Fruit fly (Drosophila melanogaster) whole organism, embryonic: ENCODE results near the gene Scox.

Experiments used
- Abd-B ChIP-seq: fragments of 200-800 bp; sonication (Bioruptor generic); optimal IDR thresholded peaks from 2 replicates; lab custom pipeline; 2018; ENCODE audit warnings: missing biosample characterization, mild to moderate bottlenecking, missing genetic modification characterization, moderate library complexity
- Adf1 ChIP-seq: fragments of 200-800 bp; sonication (Bioruptor generic); IDR thresholded peaks from 2 replicates; pipeline ENCODE4 v1.3.6; 2022; ENCODE audit warnings: missing biosample characterization, missing genetic modification characterization
- Awh ChIP-seq: fragments of 200-800 bp; sonication (Bioruptor generic); IDR thresholded peaks from 2 replicates; pipeline ENCODE4, ENCODE4 v1.3.6; 2022; ENCODE audit warnings: missing biosample characterization, missing genetic modification characterization
- Bdp1 ChIP-seq: fragments of 200-800 bp; sonication (Bioruptor generic); optimal IDR thresholded peaks from 3 replicates; lab custom pipeline; 2016; ENCODE audit warnings: missing biosample characterization, missing genetic modification characterization
- CG12769 ChIP-seq: fragments of 200-800 bp; sonication (Bioruptor generic); optimal IDR thresholded peaks from 2 replicates; lab custom pipeline; 2019; ENCODE audit warnings: missing biosample characterization, mild to moderate bottlenecking, missing genetic modification characterization, moderate library complexity
- CG14441 ChIP-seq: fragments of 200-800 bp; sonication (Bioruptor generic); IDR thresholded peaks from 2 replicates; pipeline ENCODE4 v1.3.6; 2022; ENCODE audit warnings: missing biosample characterization, missing genetic modification characterization
- CG14667 ChIP-seq: fragments of 200-800 bp; sonication (Bioruptor generic); IDR thresholded peaks from 2 replicates; pipeline ENCODE4 v1.3.6; 2022; ENCODE audit warnings: missing biosample characterization, missing genetic modification characterization
- CG15011 ChIP-seq: fragments of 200-800 bp; sonication (Bioruptor generic); optimal IDR thresholded peaks from 3 replicates; lab custom pipeline; 2018; ENCODE audit warnings: missing biosample characterization, mild to moderate bottlenecking, missing genetic modification characterization
- CG15514 ChIP-seq: fragments of 200-800 bp; sonication (Bioruptor generic); optimal IDR thresholded peaks from 3 replicates; lab custom pipeline; 2017; ENCODE audit warnings: missing biosample characterization, missing genetic modification characterization, mild to moderate bottlenecking, moderate library complexity, missing genetic modification reagents
- CG15601 ChIP-seq: fragments of 200-800 bp; sonication (Bioruptor generic); optimal IDR thresholded peaks from 3 replicates; lab custom pipeline; 2019; ENCODE audit warnings: missing biosample characterization, mild to moderate bottlenecking, missing genetic modification characterization, moderate library complexity
- CG1602 ChIP-seq: fragments of 200-800 bp; sonication (Bioruptor generic); optimal IDR thresholded peaks from 3 replicates; lab custom pipeline; 2016; ENCODE audit warnings: missing biosample characterization, missing genetic modification characterization
- CG17912 ChIP-seq: fragments of 200-800 bp; sonication (Bioruptor generic); optimal IDR thresholded peaks from 2 replicates; lab custom pipeline; 2018; ENCODE audit warnings: missing biosample characterization, mild to moderate bottlenecking, missing genetic modification characterization
- CG18476 ChIP-seq: fragments of 200-800 bp; sonication (Bioruptor generic); optimal IDR thresholded peaks from 2 replicates; lab custom pipeline; 2016; ENCODE audit warnings: missing biosample characterization, mild to moderate bottlenecking, missing genetic modification characterization
- CG34422 ChIP-seq: fragments of 200-800 bp; sonication (Bioruptor generic); IDR thresholded peaks from 3 replicates; pipeline ENCODE4 v1.3.6; 2022; ENCODE audit warnings: missing biosample characterization, missing genetic modification characterization
- CG4820 ChIP-seq: fragments of 200-800 bp; sonication (Bioruptor generic); optimal IDR thresholded peaks from 3 replicates; lab custom pipeline; 2016; ENCODE audit warnings: missing biosample characterization, missing genetic modification characterization
- CG4854 ChIP-seq: fragments of 200-800 bp; sonication (Bioruptor generic); optimal IDR thresholded peaks from 2 replicates; lab custom pipeline; 2016; ENCODE audit warnings: missing biosample characterization, missing genetic modification characterization, inconsistent platforms
- CG5245 ChIP-seq: fragments of 200-800 bp; sonication (Bioruptor generic); optimal IDR thresholded peaks from 3 replicates; lab custom pipeline; 2016; ENCODE audit warnings: missing biosample characterization, missing genetic modification characterization
- CG5953 ChIP-seq: fragments of 200-800 bp; sonication (Bioruptor generic); IDR thresholded peaks from 2 replicates; pipeline ENCODE4 v1.3.6; 2022; ENCODE audit warnings: missing biosample characterization, missing genetic modification characterization
- CG6175 ChIP-seq: fragments of 200-800 bp; sonication (Bioruptor generic); IDR thresholded peaks from 3 replicates; pipeline ENCODE4 v1.3.6; 2022; ENCODE audit warnings: missing biosample characterization, missing genetic modification characterization
- CG6654 ChIP-seq: fragments of 200-800 bp; sonication (Bioruptor generic); optimal IDR thresholded peaks from 2 replicates; lab custom pipeline; 2017; ENCODE audit warnings: missing biosample characterization, mild to moderate bottlenecking, missing genetic modification characterization
- CG6791 ChIP-seq: fragments of 200-800 bp; sonication (Bioruptor generic); IDR thresholded peaks from 3 replicates; pipeline ENCODE4 v1.3.6; 2022; ENCODE audit warnings: missing biosample characterization, missing genetic modification characterization; ENCODE audit not compliant: partially characterized antibody
- CG7786 ChIP-seq: fragments of 200-800 bp; sonication (Bioruptor generic); optimal IDR thresholded peaks from 2 replicates; lab custom pipeline; 2016; ENCODE audit warnings: missing biosample characterization, missing genetic modification characterization
- CG8281 ChIP-seq: fragments of 200-800 bp; sonication (Bioruptor generic); optimal IDR thresholded peaks from 2 replicates; lab custom pipeline; 2018; ENCODE audit warnings: missing biosample characterization, mild to moderate bottlenecking, missing genetic modification characterization, moderate library complexity
- CG8478 ChIP-seq: fragments of >200 bp; optimal IDR thresholded peaks from 2 replicates; lab custom pipeline; 2018
- CG9215 ChIP-seq: fragments of 200-800 bp; sonication (Bioruptor generic); IDR thresholded peaks from 2 replicates; pipeline ENCODE4 v1.3.6; 2022; ENCODE audit warnings: missing biosample characterization, missing genetic modification characterization
- CG9817 ChIP-seq: fragments of 200-800 bp; sonication (Bioruptor generic); optimal IDR thresholded peaks from 2 replicates; lab custom pipeline; 2018; ENCODE audit warnings: missing biosample characterization, mild to moderate bottlenecking, missing genetic modification characterization, moderate library complexity
- D19A ChIP-seq: fragments of 200-800 bp; optimal IDR thresholded peaks from 3 replicates; lab custom pipeline; 2019; ENCODE audit warnings: missing biosample characterization, mild to moderate bottlenecking, missing genetic modification characterization, moderate library complexity
- Elba2 ChIP-seq: fragments of 200-800 bp; sonication (Bioruptor generic); optimal IDR thresholded peaks from 3 replicates; lab custom pipeline; 2016; ENCODE audit warnings: missing biosample characterization, missing genetic modification characterization
- Vsx1 ChIP-seq: fragments of 200-800 bp; sonication (Bioruptor generic); optimal IDR thresholded peaks from 2 replicates; lab custom pipeline; 2017; ENCODE audit warnings: missing biosample characterization, mild to moderate bottlenecking, missing genetic modification characterization, missing genetic modification reagents
- ato ChIP-seq: fragments of 200-800 bp; sonication (Bioruptor generic); IDR thresholded peaks from 2 replicates; pipeline ENCODE4 v1.3.6; 2022; ENCODE audit warnings: missing biosample characterization, missing genetic modification characterization; ENCODE audit not compliant: partially characterized antibody
- bigmax ChIP-seq: fragments of 200-800 bp; sonication (Bioruptor generic); optimal IDR thresholded peaks from 2 replicates; lab custom pipeline; 2018; ENCODE audit warnings: missing biosample characterization, mild to moderate bottlenecking, missing genetic modification characterization
- cato ChIP-seq: fragments of 200-800 bp; sonication (Bioruptor generic); optimal IDR thresholded peaks from 2 replicates; lab custom pipeline; 2016; ENCODE audit warnings: missing biosample characterization, missing genetic modification characterization, borderline replicate concordance
- dmrt99B ChIP-seq: fragments of 200-800 bp; sonication (Bioruptor generic); optimal IDR thresholded peaks from 2 replicates; lab custom pipeline; 2018; ENCODE audit warnings: missing biosample characterization, mild to moderate bottlenecking, missing genetic modification characterization, moderate library complexity
- dpn ChIP-seq, 2 experiments: fragments of 200-800 bp; sonication (Bioruptor generic); optimal IDR thresholded peaks; 3 replicates each; lab custom pipeline; 2016; ENCODE audit warnings: missing biosample characterization in 2 of 2, missing genetic modification characterization in 2 of 2
- esg ChIP-seq: fragments of 200-800 bp; sonication (Bioruptor generic); conservative IDR thresholded peaks from 2 replicates; pipeline ENCODE4 v1.3.6; 2022; ENCODE audit warnings: missing biosample characterization, missing genetic modification characterization
- fd96Cb ChIP-seq: fragments of 200-800 bp; sonication (Bioruptor generic); optimal IDR thresholded peaks from 2 replicates; lab custom pipeline; 2018; ENCODE audit warnings: missing biosample characterization, mild to moderate bottlenecking, missing genetic modification characterization, moderate library complexity
- fu2 ChIP-seq: fragments of 200-800 bp; sonication (Bioruptor generic); optimal IDR thresholded peaks from 2 replicates; lab custom pipeline; 2016; ENCODE audit warnings: missing biosample characterization, missing genetic modification characterization
- grn ChIP-seq: fragments of 200-800 bp; sonication (Bioruptor generic); optimal IDR thresholded peaks from 3 replicates; lab custom pipeline; 2017; ENCODE audit warnings: missing biosample characterization, missing genetic modification characterization
- gsb ChIP-seq: fragments of 200-800 bp; sonication (Bioruptor generic); IDR thresholded peaks from 2 replicates; pipeline ENCODE4 v1.3.6; 2022; ENCODE audit warnings: missing biosample characterization, missing genetic modification characterization
- hth ChIP-seq: fragments of >200 bp; optimal IDR thresholded peaks from 2 replicates; lab custom pipeline; 2017; ENCODE audit warnings: inconsistent platforms
- inv ChIP-seq: fragments of 200-800 bp; sonication (Bioruptor generic); IDR thresholded peaks from 2 replicates; pipeline ENCODE4 v1.3.6; 2022; ENCODE audit warnings: missing biosample characterization, missing genetic modification characterization; ENCODE audit not compliant: partially characterized antibody
- jumu ChIP-seq: fragments of 200-800 bp; sonication (Bioruptor generic); optimal IDR thresholded peaks from 3 replicates; lab custom pipeline; 2016; ENCODE audit warnings: missing biosample characterization, missing genetic modification characterization
- kay ChIP-seq: fragments of 200-800 bp; sonication (Bioruptor generic); optimal IDR thresholded peaks from 2 replicates; lab custom pipeline; 2016; ENCODE audit warnings: missing biosample characterization, missing genetic modification characterization
- luna ChIP-seq: fragments of 200-800 bp; sonication (Bioruptor generic); optimal IDR thresholded peaks from 2 replicates; lab custom pipeline; 2016; ENCODE audit warnings: missing biosample characterization, missing genetic modification characterization
- oc ChIP-seq: fragments of 200-800 bp; sonication (Bioruptor generic); optimal IDR thresholded peaks from 2 replicates; lab custom pipeline; 2018; ENCODE audit warnings: missing biosample characterization, mild to moderate bottlenecking, missing genetic modification characterization, moderate library complexity
- onecut ChIP-seq: fragments of 200-800 bp; sonication (Bioruptor generic); IDR thresholded peaks from 2 replicates; pipeline ENCODE4 v1.3.6; 2022; ENCODE audit warnings: missing biosample characterization, missing genetic modification characterization
- ranshi ChIP-seq: fragments of 200-800 bp; sonication (Bioruptor generic); IDR thresholded peaks from 2 replicates; pipeline ENCODE4 v1.3.6; 2022; ENCODE audit warnings: missing biosample characterization, missing genetic modification characterization
- repo ChIP-seq: fragments of 200-800 bp; sonication (Bioruptor generic); optimal IDR thresholded peaks from 2 replicates; lab custom pipeline; 2016; ENCODE audit warnings: missing biosample characterization, missing genetic modification characterization
- sr ChIP-seq: fragments of 200-800 bp; sonication (Bioruptor generic); IDR thresholded peaks from 3 replicates; pipeline ENCODE4 v1.3.6; 2022; ENCODE audit warnings: missing biosample characterization, missing genetic modification characterization
- usp ChIP-seq: fragments of >200 bp; optimal IDR thresholded peaks from 2 replicates; lab custom pipeline; 2017; ENCODE audit warnings: missing biosample characterization, missing genetic modification characterization
- wdn ChIP-seq: fragments of 200-800 bp; sonication (Bioruptor generic); IDR thresholded peaks from 2 replicates; pipeline ENCODE4 v1.3.6; 2022; ENCODE audit warnings: missing biosample characterization, missing genetic modification characterization

Gene Scox

DNA sequence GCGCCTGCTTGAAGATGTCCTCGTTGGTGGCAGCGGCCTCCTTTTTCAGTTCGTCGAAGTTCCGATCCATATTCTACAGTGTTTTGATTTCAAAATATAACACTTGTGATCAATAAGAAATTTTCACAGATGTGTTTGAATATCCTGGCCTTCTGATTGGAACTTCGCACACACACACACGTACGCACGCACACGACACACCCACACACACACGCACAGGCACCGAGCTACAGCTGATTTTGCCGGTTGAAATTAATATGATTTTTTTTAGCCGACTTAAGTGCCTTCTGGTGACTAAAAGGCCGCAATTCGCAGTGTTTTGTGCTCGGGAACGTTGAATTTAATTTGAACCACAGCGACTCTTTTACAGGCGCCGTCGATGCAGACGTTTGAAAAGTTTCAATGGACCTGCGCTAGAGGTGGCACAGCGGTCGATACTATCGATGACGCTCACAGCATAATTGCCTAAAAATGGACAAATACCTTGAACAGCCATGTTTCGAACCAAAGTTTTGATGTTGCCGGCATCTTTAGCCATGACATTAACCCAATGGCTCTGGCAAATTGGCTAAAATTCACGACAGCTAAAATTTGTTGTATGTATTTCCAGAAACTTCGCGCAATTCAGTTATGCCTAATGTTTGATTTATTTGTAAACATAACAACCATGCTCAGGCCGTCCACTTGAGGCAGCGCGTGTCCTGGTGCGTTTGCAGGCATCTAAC lies 40.7 kb upstream of the Scox start, which contains the start of gene Rtnl1 (continued):
- TF ChIP-seq sr (GFP tag; lab: Robert Waterston, UW): no peak
- TF ChIP-seq CG12769 (tag; lab: Kevin White, UChicago): no peak
- peak; percentile 9 for TF ChIP-seq CG9817
- TF ChIP-seq CG5245 (GFP tag; lab: Kevin White, UChicago): no peak
- TF ChIP-seq CG6175 (GFP tag; lab: Robert Waterston, UW): 0 out of 3 replicates have a peak, but pooled peaks have one; percentile 7
- no peak for TF ChIP-seq Awh (GFP tag; lab: Robert Waterston, UW)
- TF ChIP-seq hth: no peak
- TF ChIP-seq Vsx1 (GFP tag; lab: Kevin White, UChicago): no peak
- TF ChIP-seq repo (GFP tag; lab: Kevin White, UChicago): peak; percentile 26
- TF ChIP-seq CG17912 (GFP tag; lab: Kevin White, UChicago): no peak
- 0 out of 2 replicates have a peak, but pooled peaks have one; percentile 4 for TF ChIP-seq onecut (GFP tag; lab: Robert Waterston, UW)
- TF ChIP-seq dpn (GFP tag; optimal IDR thresholded peaks at IDR 0.05; lab: Kevin White, UChicago): peak; percentile 42 to 52
- TF ChIP-seq oc: no peak
- TF ChIP-seq CG8478 (lab: Kevin White, UChicago): peak; percentile 66
- no peak for TF ChIP-seq usp (GFP tag; lab: Kevin White, UChicago)
- TF ChIP-seq CG4854: peak; percentile 2
- peak; percentile 31; the same call in 1 of the 2 replicates for TF ChIP-seq Adf1
- no peak for TF ChIP-seq wdn
- peak; percentile 85 for TF ChIP-seq inv (GFP tag; lab: Robert Waterston, UW)
- no peak for TF ChIP-seq CG8281 (tag; lab: Kevin White, UChicago)
- TF ChIP-seq CG18476 (GFP tag; lab: Kevin White, UChicago): no peak
- peak; percentile 29 for TF ChIP-seq CG7786 (GFP tag; lab: Kevin White, UChicago)
- no peak for TF ChIP-seq esg (GFP tag; lab: Robert Waterston, UW)
- TF ChIP-seq kay (GFP tag; lab: Kevin White, UChicago): no peak
- no peak for TF ChIP-seq CG5953 (GFP tag; lab: Robert Waterston, UW)
- TF ChIP-seq CG6654 (GFP tag; lab: Kevin White, UChicago): peak; percentile 10
- no peak for TF ChIP-seq grn (GFP tag; lab: Kevin White, UChicago)
- TF ChIP-seq CG15011: no peak
- TF ChIP-seq CG14441 (GFP tag; lab: Robert Waterston, UW): no peak
- peak; percentile 72 for TF ChIP-seq jumu (GFP tag; lab: Kevin White, UChicago)
- TF ChIP-seq Abd-B (GFP tag; lab: Kevin White, UChicago): peak; percentile 67
- TF ChIP-seq CG1602 (GFP tag; lab: Kevin White, UChicago): no peak
- TF ChIP-seq fu2 (GFP tag; lab: Kevin White, UChicago): no peak
- peak; percentile 45 for TF ChIP-seq luna (GFP tag; lab: Kevin White, UChicago)
- TF ChIP-seq CG34422 (GFP tag; lab: Robert Waterston, UW): peak; percentile 49; the same call in 2 of the 3 replicates
- peak; percentile 42 for TF ChIP-seq CG15601 (tag; lab: Kevin White, UChicago)
- TF ChIP-seq CG14667 (GFP tag; lab: Robert Waterston, UW): no peak
- TF ChIP-seq Elba2 (GFP tag; lab: Kevin White, UChicago): peak; percentile 96
- no peak for TF ChIP-seq CG9215 (GFP tag; lab: Robert Waterston, UW)
- no peak for TF ChIP-seq cato (GFP tag; lab: Kevin White, UChicago)
- TF ChIP-seq gsb (GFP tag; lab: Robert Waterston, UW): no peak
- TF ChIP-seq fd96Cb (tag; lab: Kevin White, UChicago): no peak
- TF ChIP-seq dmrt99B (tag; lab: Kevin White, UChicago): no peak
- TF ChIP-seq D19A (tag; lab: Kevin White, UChicago): no peak
- TF ChIP-seq CG15514: peak; percentile 84
- no peak for TF ChIP-seq Bdp1 (GFP tag; lab: Kevin White, UChicago)
- TF ChIP-seq CG4820 (GFP tag; lab: Kevin White, UChicago): no peak
- peak; percentile 67 for TF ChIP-seq ato (GFP tag; lab: Robert Waterston, UW)
- TF ChIP-seq CG6791 (GFP tag; lab: Robert Waterston, UW): peak; percentile 93
- no peak for TF ChIP-seq ranshi (GFP tag; lab: Robert Waterston, UW)
- TF ChIP-seq bigmax (GFP tag; lab: Kevin White, UChicago): no peak
